Worm (Caenorhabditis elegans): ENCODE measurements around the gene reps-1.

ce11 chrV:18990958-18991357 lies 658 bp upstream of the reps-1 start:
- TF ChIP-seq him-1 (tag; optimal IDR thresholded peaks at IDR 0.05) (no peak), dao-5 (tag; optimal IDR thresholded peaks at IDR 0.05) (no peak), W03F9.2 (tag; optimal IDR thresholded peaks at IDR 0.05) (no peak)

Measured in whole organism, L4/young adult.